Worm (Caenorhabditis elegans): ENCODE results near the gene T14B4.8.

- TF ChIP-seq sea-1 (GFP tag; conservative IDR thresholded peaks at IDR 0.05), result no peak
- TF ChIP-seq ama-1 (optimal IDR thresholded peaks at IDR 0.05), result no peak
- no peak for TF ChIP-seq F13C5.2 (tag; optimal IDR thresholded peaks at IDR 0.05)
- TF ChIP-seq ets-7 (tag; optimal IDR thresholded peaks at IDR 0.05), result no peak
- no peak for TF ChIP-seq tbx-11 (GFP tag; IDR thresholded peaks at IDR 0.05)
- TF ChIP-seq tra-4 (tag; optimal IDR thresholded peaks at IDR 0.05), result no peak
- TF ChIP-seq scrt-1 (GFP tag; IDR thresholded peaks at IDR 0.05), result no peak
- no peak for TF ChIP-seq flt-1 (GFP tag; IDR thresholded peaks at IDR 0.05)
- TF ChIP-seq hnd-1 (tag; optimal IDR thresholded peaks at IDR 0.05), result no peak
- no peak for TF ChIP-seq aly-1 (tag; optimal IDR thresholded peaks at IDR 0.05)
- no peak for TF ChIP-seq ceh-13 (GFP tag; optimal IDR thresholded peaks at IDR 0.05)
Observed at ce11 chrII:6705593-6706228, 23.5 kb downstream of the T14B4.8 start, which contains the start of gene rpy-1.
